Worm (Caenorhabditis elegans) whole organism, L4/young adult: ENCODE data around the gene F23G4.1.

Source experiments
- W03F9.2 ChIP-seq: fragments of 150-350 bp; optimal IDR thresholded peaks from 2 replicates; lab custom pipeline; 2014; ENCODE audit warnings: missing biosample characterization, missing genetic modification characterization
- dao-5 ChIP-seq: sonication (generic microtip); optimal IDR thresholded peaks from 2 replicates; lab custom pipeline; 2016; ENCODE audit warnings: missing genotype, missing genetic modification characterization, moderate library complexity, missing compliant biosample characterization
- him-1 ChIP-seq: sonication (generic microtip); optimal IDR thresholded peaks from 2 replicates; lab custom pipeline; 2016; ENCODE audit warnings: missing genotype, missing genetic modification reagents, missing genetic modification characterization, missing compliant biosample characterization

DNA sequence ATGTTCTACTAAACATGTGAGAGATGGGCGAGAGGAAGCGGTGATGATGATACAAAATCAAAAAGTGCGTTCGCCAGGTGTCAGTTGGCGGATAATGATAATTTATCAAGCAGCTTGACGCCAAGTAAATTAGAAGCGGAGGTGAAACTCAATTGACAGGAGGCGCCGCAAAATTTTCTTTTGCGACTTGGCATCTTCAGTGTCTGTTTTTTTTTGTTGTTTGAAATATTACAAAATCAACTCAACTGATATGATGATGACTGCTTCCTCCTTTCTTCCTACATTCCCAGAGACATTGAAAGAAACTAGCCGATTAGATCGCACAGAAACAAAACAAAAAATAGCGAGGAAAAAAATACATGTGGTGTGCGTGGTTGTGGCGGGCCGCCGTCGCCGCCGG, 27.0 kb downstream of the F23G4.1 start:
- no peak for TF ChIP-seq him-1 (tag; lab: Kevin White, UChicago)
- no peak for TF ChIP-seq dao-5
- no peak for TF ChIP-seq W03F9.2
